Fruit fly (Drosophila melanogaster) whole organism, embryonic: ENCODE results near the gene CG10413.
A peak's percentile ranks its signal among the peaks of the same experiment; 100 is the strongest.

Experiments
- Antp ChIP-seq: fragments of 200-800 bp; sonication (Bioruptor generic); optimal IDR thresholded peaks from 3 replicates; lab custom pipeline; 2016; ENCODE audit warnings: missing biosample characterization, missing genetic modification characterization
- CG11723 ChIP-seq: fragments of 200-800 bp; sonication (Bioruptor generic); optimal IDR thresholded peaks from 2 replicates; lab custom pipeline; 2017; ENCODE audit warnings: missing biosample characterization, mild to moderate bottlenecking, missing genetic modification characterization
- CG12071 ChIP-seq: fragments of 200-800 bp; sonication (Bioruptor generic); optimal IDR thresholded peaks from 3 replicates; lab custom pipeline; 2018; ENCODE audit warnings: missing biosample characterization, mild to moderate bottlenecking, missing genetic modification characterization
- CG13424 ChIP-seq: fragments of 200-800 bp; sonication (Bioruptor generic); optimal IDR thresholded peaks from 2 replicates; lab custom pipeline; 2019; ENCODE audit warnings: missing biosample characterization, mild to moderate bottlenecking, missing genetic modification characterization, moderate library complexity
- CG14441 ChIP-seq: fragments of 200-800 bp; sonication (Bioruptor generic); IDR thresholded peaks from 2 replicates; pipeline ENCODE4 v1.3.6; 2022; ENCODE audit warnings: missing biosample characterization, missing genetic modification characterization
- CG1529 ChIP-seq: fragments of 200-800 bp; sonication (Bioruptor generic); optimal IDR thresholded peaks from 3 replicates; lab custom pipeline; 2018; ENCODE audit warnings: missing biosample characterization, missing genetic modification characterization
- CG17359 ChIP-seq: fragments of 200-800 bp; sonication (Bioruptor generic); optimal IDR thresholded peaks from 3 replicates; lab custom pipeline; 2018; ENCODE audit warnings: missing biosample characterization, mild to moderate bottlenecking, missing genetic modification characterization, moderate library complexity
- CG18262 ChIP-seq: fragments of 200-800 bp; optimal IDR thresholded peaks from 3 replicates; lab custom pipeline; 2019; ENCODE audit warnings: missing biosample characterization, mild to moderate bottlenecking, missing genetic modification characterization, moderate library complexity
- CG18476 ChIP-seq: fragments of 200-800 bp; sonication (Bioruptor generic); optimal IDR thresholded peaks from 2 replicates; lab custom pipeline; 2016; ENCODE audit warnings: missing biosample characterization, mild to moderate bottlenecking, missing genetic modification characterization
- CG3163 ChIP-seq: fragments of 200-800 bp; sonication (Bioruptor generic); optimal IDR thresholded peaks from 3 replicates; lab custom pipeline; 2016; ENCODE audit warnings: missing biosample characterization, missing genetic modification characterization
- CG32772 ChIP-seq: fragments of 200-800 bp; sonication (Bioruptor generic); IDR thresholded peaks from 2 replicates; pipeline ENCODE4 v1.3.6; 2022; ENCODE audit warnings: missing biosample characterization, missing genetic modification characterization
- CG33557 ChIP-seq: fragments of 200-800 bp; sonication (Bioruptor generic); optimal IDR thresholded peaks from 2 replicates; lab custom pipeline; 2019; ENCODE audit warnings: missing biosample characterization, mild to moderate bottlenecking, missing genetic modification characterization, moderate library complexity
- CG4282 ChIP-seq: fragments of 200-800 bp; sonication (Bioruptor generic); optimal IDR thresholded peaks from 2 replicates; lab custom pipeline; 2016; ENCODE audit warnings: missing biosample characterization, missing genetic modification characterization
- CG4617 ChIP-seq: fragments of 200-800 bp; sonication (Bioruptor generic); optimal IDR thresholded peaks from 3 replicates; lab custom pipeline; 2016; ENCODE audit warnings: missing biosample characterization, missing genetic modification characterization, borderline replicate concordance
- CG6654 ChIP-seq: fragments of 200-800 bp; sonication (Bioruptor generic); optimal IDR thresholded peaks from 2 replicates; lab custom pipeline; 2017; ENCODE audit warnings: missing biosample characterization, mild to moderate bottlenecking, missing genetic modification characterization
- CG6689 ChIP-seq: fragments of 200-800 bp; sonication (Bioruptor generic); IDR thresholded peaks from 2 replicates; pipeline ENCODE4 v1.3.6; 2022; ENCODE audit warnings: missing biosample characterization, missing genetic modification characterization
- CG8359 ChIP-seq: fragments of 200-800 bp; sonication (Bioruptor generic); optimal IDR thresholded peaks from 2 replicates; lab custom pipeline; 2017; ENCODE audit warnings: missing biosample characterization, mild to moderate bottlenecking, missing genetic modification characterization, borderline replicate concordance
- CG8944 ChIP-seq: fragments of 200-800 bp; sonication (Bioruptor generic); optimal IDR thresholded peaks from 3 replicates; lab custom pipeline; 2016; ENCODE audit warnings: missing biosample characterization, missing genetic modification characterization
- CG9876 ChIP-seq: fragments of 200-800 bp; sonication (Bioruptor generic); optimal IDR thresholded peaks from 2 replicates; lab custom pipeline; 2016; ENCODE audit warnings: missing biosample characterization, missing genetic modification characterization
- CoRest ChIP-seq: fragments of 200-800 bp; sonication (Bioruptor generic); optimal IDR thresholded peaks from 3 replicates; lab custom pipeline; 2018; ENCODE audit warnings: missing biosample characterization, mild to moderate bottlenecking, missing genetic modification characterization, moderate library complexity
- Dbx ChIP-seq: fragments of 200-800 bp; sonication (Bioruptor generic); IDR thresholded peaks from 3 replicates; pipeline ENCODE4 v1.3.6; 2022; ENCODE audit warnings: missing biosample characterization, missing genetic modification characterization
- Dip2 ChIP-seq: fragments of 200-800 bp; sonication (Bioruptor generic); IDR thresholded peaks from 2 replicates; pipeline ENCODE4 v1.3.6; 2022; ENCODE audit warnings: missing biosample characterization, missing genetic modification characterization
- GATAe ChIP-seq: fragments of 200-800 bp; sonication (Bioruptor generic); conservative IDR thresholded peaks from 2 replicates; pipeline ENCODE4 v1.3.6; 2022; ENCODE audit warnings: missing biosample characterization, missing genetic modification characterization
- HmgD ChIP-seq: fragments of 200-800 bp; sonication (Bioruptor generic); optimal IDR thresholded peaks from 3 replicates; lab custom pipeline; 2016; ENCODE audit warnings: missing biosample characterization, missing genetic modification characterization
- Hmx ChIP-seq: fragments of 200-800 bp; sonication (Bioruptor generic); optimal IDR thresholded peaks from 2 replicates; lab custom pipeline; 2016; ENCODE audit warnings: missing biosample characterization, missing genetic modification characterization
- Jarid2 ChIP-seq: fragments of 200-800 bp; sonication (Bioruptor generic); optimal IDR thresholded peaks from 3 replicates; lab custom pipeline; 2017; ENCODE audit warnings: mild to moderate bottlenecking, missing biosample characterization, missing genetic modification reagents, missing genetic modification characterization
- Kr ChIP-seq: fragments of 200-800 bp; sonication (Bioruptor generic); optimal IDR thresholded peaks from 2 replicates; lab custom pipeline; 2017; ENCODE audit warnings: missing biosample characterization, mild to moderate bottlenecking, missing genetic modification characterization
- Mrtf ChIP-seq: fragments of 200-800 bp; sonication (Bioruptor generic); IDR thresholded peaks from 3 replicates; pipeline ENCODE4 v1.3.6; 2022; ENCODE audit warnings: missing biosample characterization, missing genetic modification characterization
- Pdp1 ChIP-seq, 2 experiments: fragments of 200-800 bp; sonication (Bioruptor generic); optimal IDR thresholded peaks; 3 replicates each; lab custom pipeline; 2016; ENCODE audit warnings: missing biosample characterization in 2 of 2, missing genetic modification characterization in 2 of 2, mild to moderate bottlenecking in 1 of 2, moderate library complexity in 1 of 2
- Scr ChIP-seq: fragments of 200-800 bp; sonication (Bioruptor generic); IDR thresholded peaks from 2 replicates; pipeline ENCODE4 v1.3.6; 2022; ENCODE audit warnings: missing biosample characterization, missing genetic modification characterization; ENCODE audit not compliant: partially characterized antibody
- Ssrp ChIP-seq: fragments of 200-800 bp; sonication (Bioruptor generic); optimal IDR thresholded peaks from 2 replicates; lab custom pipeline; 2018; ENCODE audit warnings: missing biosample characterization, mild to moderate bottlenecking, missing genetic modification characterization, moderate library complexity
- YL-1 ChIP-seq: fragments of 200-800 bp; sonication (Bioruptor generic); optimal IDR thresholded peaks from 3 replicates; lab custom pipeline; 2017; ENCODE audit warnings: missing biosample characterization, mild to moderate bottlenecking, missing genetic modification characterization
- ash1 ChIP-seq: fragments of 200-800 bp; sonication (Bioruptor generic); optimal IDR thresholded peaks from 2 replicates; lab custom pipeline; 2018; ENCODE audit warnings: missing biosample characterization, mild to moderate bottlenecking, missing genetic modification characterization
- bowl ChIP-seq: fragments of 200-800 bp; sonication (Bioruptor generic); IDR thresholded peaks from 2 replicates; pipeline ENCODE4 v1.3.6; 2022; ENCODE audit warnings: missing biosample characterization, missing genetic modification characterization
- cato ChIP-seq: fragments of 200-800 bp; sonication (Bioruptor generic); optimal IDR thresholded peaks from 2 replicates; lab custom pipeline; 2016; ENCODE audit warnings: missing biosample characterization, missing genetic modification characterization, borderline replicate concordance
- ci ChIP-seq: fragments of 200-800 bp; sonication (Bioruptor generic); IDR thresholded peaks from 3 replicates; pipeline ENCODE4 v1.3.6; 2022; ENCODE audit warnings: missing biosample characterization, missing genetic modification characterization
- disco-r ChIP-seq: fragments of 200-800 bp; sonication (Bioruptor generic); optimal IDR thresholded peaks from 2 replicates; lab custom pipeline; 2016; ENCODE audit warnings: missing biosample characterization, missing genetic modification characterization
- eyg ChIP-seq: fragments of 200-800 bp; sonication (Bioruptor generic); optimal IDR thresholded peaks from 3 replicates; lab custom pipeline; 2016; ENCODE audit warnings: missing biosample characterization, missing genetic modification characterization
- ham ChIP-seq: fragments of 200-800 bp; sonication (Bioruptor generic); IDR thresholded peaks from 2 replicates; pipeline ENCODE4 v1.3.6; 2022; ENCODE audit warnings: missing biosample characterization, missing genetic modification characterization
- hth ChIP-seq: fragments of >200 bp; optimal IDR thresholded peaks from 2 replicates; lab custom pipeline; 2017; ENCODE audit warnings: inconsistent platforms
- lab ChIP-seq: fragments of 200-800 bp; sonication (Bioruptor generic); optimal IDR thresholded peaks from 3 replicates; lab custom pipeline; 2017; ENCODE audit warnings: missing biosample characterization, missing genetic modification characterization, mild to moderate bottlenecking, moderate library complexity, missing genetic modification reagents
- lmd ChIP-seq: fragments of 200-800 bp; sonication (Bioruptor generic); IDR thresholded peaks from 2 replicates; pipeline ENCODE4 v1.3.6; 2022; ENCODE audit warnings: missing biosample characterization, missing genetic modification characterization
- lov ChIP-seq, 2 experiments: fragments of 200-800 bp in 1 of 2; fragments of >200 bp in 1 of 2; sonication (Bioruptor generic) in 1 of 2; IDR thresholded peaks in 1 of 2; optimal IDR thresholded peaks in 1 of 2; 2 replicates in 1 of 2; 3 replicates in 1 of 2; pipeline versions ENCODE4 v1.3.6 to Lab custom; 2017 to 2022; ENCODE audit warnings: missing biosample characterization in 1 of 2, missing genetic modification characterization in 1 of 2
- pita ChIP-seq: fragments of 200-800 bp; sonication (Bioruptor generic); optimal IDR thresholded peaks from 2 replicates; lab custom pipeline; 2017; ENCODE audit warnings: missing biosample characterization, mild to moderate bottlenecking, missing genetic modification characterization
- ranshi ChIP-seq: fragments of 200-800 bp; sonication (Bioruptor generic); IDR thresholded peaks from 2 replicates; pipeline ENCODE4 v1.3.6; 2022; ENCODE audit warnings: missing biosample characterization, missing genetic modification characterization
- slp2 ChIP-seq: fragments of 200-800 bp; sonication (Bioruptor generic); optimal IDR thresholded peaks from 2 replicates; lab custom pipeline; 2016; ENCODE audit warnings: missing biosample characterization, missing genetic modification characterization
- sqz ChIP-seq: fragments of 200-800 bp; sonication (Bioruptor generic); optimal IDR thresholded peaks from 3 replicates; lab custom pipeline; 2018; ENCODE audit warnings: missing biosample characterization, mild to moderate bottlenecking, missing genetic modification characterization
- sr ChIP-seq: fragments of 200-800 bp; sonication (Bioruptor generic); IDR thresholded peaks from 3 replicates; pipeline ENCODE4 v1.3.6; 2022; ENCODE audit warnings: missing biosample characterization, missing genetic modification characterization
- twi ChIP-seq: fragments of 200-800 bp; optimal IDR thresholded peaks from 2 replicates; lab custom pipeline; 2019; ENCODE audit warnings: missing biosample characterization, mild to moderate bottlenecking, missing genetic modification characterization, moderate library complexity
- yki ChIP-seq: fragments of >200 bp; optimal IDR thresholded peaks from 3 replicates; lab custom pipeline; 2018

Gene CG10413

DNA sequence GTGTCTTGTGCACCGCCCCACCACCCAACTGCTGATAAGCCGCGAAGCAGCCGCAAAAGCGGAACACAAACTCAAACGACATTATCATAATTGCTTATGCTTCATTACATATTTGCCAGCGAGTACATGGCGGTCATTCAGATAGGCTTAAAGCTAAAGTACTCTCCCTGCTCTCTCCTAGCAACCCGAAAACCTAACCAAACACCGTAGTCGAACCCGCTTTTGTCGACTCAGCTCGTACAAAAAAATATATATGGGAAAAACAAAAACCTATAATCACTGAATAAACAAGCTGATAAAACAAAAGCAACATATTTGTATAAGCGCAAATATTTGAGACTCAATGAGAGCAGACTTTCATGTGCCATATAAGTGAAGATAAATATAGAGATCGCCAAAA is 21.9 kb upstream of the CG10413 start (continued):
- peak; percentile 53 for TF ChIP-seq CG32772 (GFP tag; lab: Robert Waterston, UW)
- peak; percentile 78; the same call in 1 of the 2 replicates for TF ChIP-seq ranshi (GFP tag; lab: Robert Waterston, UW)
- TF ChIP-seq CG1529 = peak; percentile 81
- peak; percentile 27 for TF ChIP-seq sqz (GFP tag; lab: Kevin White, UChicago)
- TF ChIP-seq CG11723 = peak; percentile 77
- TF ChIP-seq ash1 (GFP tag; lab: Kevin White, UChicago) = peak; percentile 61
- TF ChIP-seq disco-r (GFP tag; lab: Kevin White, UChicago) = peak; percentile 76
- peak; percentile 64 for TF ChIP-seq Antp (GFP tag; lab: Kevin White, UChicago)
- TF ChIP-seq cato (GFP tag; lab: Kevin White, UChicago) = peak; percentile 55
- TF ChIP-seq CG4617 (GFP tag; lab: Kevin White, UChicago) = no peak
- no peak for TF ChIP-seq Ssrp (tag; lab: Kevin White, UChicago)
- peak; percentile 22; the same call in 1 of the 2 replicates for TF ChIP-seq lmd (GFP tag; lab: Robert Waterston, UW)
- TF ChIP-seq HmgD (GFP tag; lab: Kevin White, UChicago) = peak; percentile 50
- TF ChIP-seq CG18476 (GFP tag; lab: Kevin White, UChicago) = peak; percentile 75
- TF ChIP-seq CG17359 (tag; lab: Kevin White, UChicago) = peak; percentile 85
- 0 out of 2 replicates have a peak, but pooled peaks have one; percentile 12 for TF ChIP-seq GATAe (GFP tag; lab: Robert Waterston, UW)
- TF ChIP-seq Scr (GFP tag; lab: Robert Waterston, UW) = no peak
- no peak for TF ChIP-seq Dip2 (GFP tag; lab: Robert Waterston, UW)
- TF ChIP-seq YL-1 = peak; percentile 75
- TF ChIP-seq CG3163 (GFP tag; lab: Kevin White, UChicago) = peak; percentile 78
- TF ChIP-seq ham (GFP tag; lab: Robert Waterston, UW) = peak; percentile 31; the same call in 1 of the 2 replicates
- peak; percentile 66 for TF ChIP-seq CG18262 (tag; lab: Kevin White, UChicago)
- peak; percentile 68 for TF ChIP-seq CG8359 (GFP tag; lab: Kevin White, UChicago)
- peak; percentile 56; the same call in 1 of the 3 replicates for TF ChIP-seq Mrtf
- peak; percentile 52 for TF ChIP-seq CG9876 (GFP tag; lab: Kevin White, UChicago)
- peak; percentile 47; the same call in 1 of the 2 replicates for TF ChIP-seq bowl (GFP tag; lab: Robert Waterston, UW)
- peak; percentile 22 for TF ChIP-seq CG6654 (GFP tag; lab: Kevin White, UChicago)
- TF ChIP-seq eyg = peak; percentile 90
- TF ChIP-seq pita (GFP tag; lab: Kevin White, UChicago) = no peak
- peak; percentile 70 for TF ChIP-seq CG13424
- no peak for TF ChIP-seq Hmx
- TF ChIP-seq yki (lab: Kevin White, UChicago) = no peak
- TF ChIP-seq CG4282 = peak; percentile 56
- TF ChIP-seq CG12071 (GFP tag; lab: Kevin White, UChicago) = peak; percentile 79
- TF ChIP-seq CG14441 (GFP tag; lab: Robert Waterston, UW) = 0 out of 2 replicates have a peak, but pooled peaks have one; percentile 24
- peak; percentile 81; the same call in 2 of the 3 replicates for TF ChIP-seq Dbx (GFP tag; lab: Robert Waterston, UW)
- peak; percentile 46; the same call in 1 of the 2 replicates for TF ChIP-seq CG6689 (GFP tag; lab: Robert Waterston, UW)
- TF ChIP-seq hth (lab: Kevin White, UChicago) = no peak
- peak; percentile 84 for TF ChIP-seq CG8944 (GFP tag; lab: Kevin White, UChicago)
- TF ChIP-seq CoRest (tag; lab: Kevin White, UChicago) = peak; percentile 73
- peak; percentile 64 for TF ChIP-seq CG33557
- TF ChIP-seq lab (GFP tag; lab: Kevin White, UChicago) = peak; percentile 96
- TF ChIP-seq Pdp1 (GFP tag; optimal IDR thresholded peaks at IDR 0.05; lab: Kevin White, UChicago) = peak; percentile 69 to 79
- peak; percentile 87 for TF ChIP-seq ci (GFP tag; lab: Robert Waterston, UW)
- TF ChIP-seq lov (optimal IDR thresholded peaks at IDR 0.05; lab: Kevin White, UChicago) = no peak
- TF ChIP-seq lov (GFP tag; IDR thresholded peaks at IDR 0.05; lab: Robert Waterston, UW) = 0 out of 3 replicates have a peak, but pooled peaks have one; percentile 59
- TF ChIP-seq slp2 (GFP tag; lab: Kevin White, UChicago) = peak; percentile 66
- peak; percentile 64 for TF ChIP-seq Jarid2 (GFP tag; lab: Kevin White, UChicago)
- peak; percentile 67 for TF ChIP-seq Kr (GFP tag; lab: Kevin White, UChicago)
- TF ChIP-seq sr (GFP tag; lab: Robert Waterston, UW) = 0 out of 3 replicates have a peak, but pooled peaks have one; percentile 44
- TF ChIP-seq twi = peak; percentile 42
